In the genomic region with DNA sequence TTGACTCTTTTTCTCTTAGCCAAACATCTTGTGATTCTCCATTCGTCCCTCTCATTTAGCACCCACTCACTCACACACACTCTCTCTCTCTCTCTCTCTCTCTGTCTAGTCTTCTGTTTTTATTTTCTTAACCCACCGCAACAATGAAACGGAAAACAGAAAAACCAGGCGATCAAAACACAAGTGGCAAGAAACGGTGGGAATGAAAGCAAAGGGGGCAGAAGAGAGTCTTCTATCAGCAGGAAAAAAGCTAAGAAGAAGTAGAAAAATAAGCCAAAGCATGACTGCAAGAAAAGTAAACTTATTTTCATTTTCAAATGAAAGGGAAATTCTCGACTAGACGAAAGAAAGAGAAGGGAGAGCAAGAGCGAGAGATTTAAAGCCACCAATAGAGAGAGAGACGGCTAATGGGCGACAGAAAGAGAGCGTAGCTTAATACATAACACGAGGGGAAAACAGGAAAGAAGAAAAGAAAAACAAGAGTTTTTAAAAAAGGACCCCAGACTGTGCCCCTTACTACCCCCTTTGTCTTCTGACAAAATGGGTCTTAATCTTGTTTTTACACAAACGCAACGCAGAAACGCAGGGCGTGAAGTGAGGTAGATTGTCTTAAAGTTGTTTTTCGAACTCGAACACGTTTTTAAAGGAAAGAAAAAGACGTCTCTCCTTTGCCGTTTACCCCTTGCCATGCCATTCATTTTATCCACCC, we compare ENCODE assay signal across 2 fruit fly cellular contexts.
A peak's percentile ranks its signal among the peaks of the same experiment; 100 is the strongest.
TF ChIP-seq lines count a peak whose summit lies in the region.

No protein-coding gene starts in this region.

TF ChIP-seq in whole organism, embryonic, 481 proteins besides CTCF, POLR2A, EP300 and RAD21 (continued from another document):
- TF ChIP-seq CG15601 (tag; optimal IDR thresholded peaks at IDR 0.05; lab: Kevin White, UChicago) (peak; percentile 23), crol (GFP tag; IDR thresholded peaks at IDR 0.05; lab: Robert Waterston, UW) (0 out of 2 replicates have a peak, but pooled peaks have one; percentile 12), CG9215 (GFP tag; IDR thresholded peaks at IDR 0.05; lab: Robert Waterston, UW) (no peak), nom (GFP tag; optimal IDR thresholded peaks at IDR 0.05; lab: Kevin White, UChicago) (peak; percentile 91), gcm (GFP tag; optimal IDR thresholded peaks at IDR 0.05; lab: Kevin White, UChicago) (peak; percentile 20), ewg (GFP tag; optimal IDR thresholded peaks at IDR 0.05; lab: Kevin White, UChicago) (no peak), trem (tag; optimal IDR thresholded peaks at IDR 0.05; lab: Kevin White, UChicago) (peak; percentile 9), kni (GFP tag; optimal IDR thresholded peaks at IDR 0.05; lab: Kevin White, UChicago) (peak; percentile 63), gsb-n (tag; optimal IDR thresholded peaks at IDR 0.05; lab: Kevin White, UChicago) (peak; percentile 19), klu (GFP tag; IDR thresholded peaks at IDR 0.05; lab: Robert Waterston, UW) (no peak), Drgx (GFP tag; IDR thresholded peaks at IDR 0.05; lab: Robert Waterston, UW) (no peak), CG2712 (tag; optimal IDR thresholded peaks at IDR 0.05; lab: Kevin White, UChicago) (peak; percentile 15), CG8089 (GFP tag; optimal IDR thresholded peaks at IDR 0.05; lab: Kevin White, UChicago) (no peak), CG10267 (tag; optimal IDR thresholded peaks at IDR 0.05; lab: Kevin White, UChicago) (peak; percentile 6), sens (GFP tag; lab: Kevin White, UChicago) (peak; percentile 26), prd (optimal IDR thresholded peaks at IDR 0.05; lab: Kevin White, UChicago) (no peak), prd (GFP tag; IDR thresholded peaks at IDR 0.05; lab: Robert Waterston, UW) (no peak), CG1832 (GFP tag; optimal IDR thresholded peaks at IDR 0.05; lab: Kevin White, UChicago) (peak; percentile 49), CG7745 (tag; optimal IDR thresholded peaks at IDR 0.05; lab: Kevin White, UChicago) (peak; percentile 57), Blimp-1 (GFP tag; optimal IDR thresholded peaks at IDR 0.05; lab: Kevin White, UChicago) (peak; percentile 100), Sry-β (GFP tag; optimal IDR thresholded peaks at IDR 0.05; lab: Kevin White, UChicago) (peak; percentile 15), CG6254 (GFP tag; optimal IDR thresholded peaks at IDR 0.05; lab: Kevin White, UChicago) (peak; percentile 14), sqz (GFP tag; optimal IDR thresholded peaks at IDR 0.05; lab: Kevin White, UChicago) (peak; percentile 63), D (optimal IDR thresholded peaks at IDR 0.05; lab: Kevin White, UChicago) (no peak), D (GFP tag; optimal IDR thresholded peaks at IDR 0.05; lab: Kevin White, UChicago) (peak; percentile 14), Kr (GFP tag; optimal IDR thresholded peaks at IDR 0.05; lab: Kevin White, UChicago) (no peak), CG8290 (GFP tag; optimal IDR thresholded peaks at IDR 0.05; lab: Kevin White, UChicago) (no peak), CG8290 (tag; optimal IDR thresholded peaks at IDR 0.05; lab: Kevin White, UChicago) (peak in 1 of 2 experiments; percentile 46), CG3407 (GFP tag; optimal IDR thresholded peaks at IDR 0.05; lab: Kevin White, UChicago) (peak; percentile 14), Fer2 (tag; optimal IDR thresholded peaks at IDR 0.05; lab: Kevin White, UChicago) (no peak), CG2202 (tag; optimal IDR thresholded peaks at IDR 0.05; lab: Kevin White, UChicago) (peak; percentile 26), Doc2 (GFP tag; IDR thresholded peaks at IDR 0.05; lab: Robert Waterston, UW) (no peak), CG8359 (GFP tag; optimal IDR thresholded peaks at IDR 0.05; lab: Kevin White, UChicago; ENCODE audit: borderline replicate concordance) (no peak), CG3163 (GFP tag; optimal IDR thresholded peaks at IDR 0.05; lab: Kevin White, UChicago) (peak; percentile 24), corto (GFP tag; optimal IDR thresholded peaks at IDR 0.05; lab: Kevin White, UChicago) (peak; percentile 16), CG8924 (tag; optimal IDR thresholded peaks at IDR 0.05; lab: Kevin White, UChicago) (peak; percentile 1), Spps (tag; optimal IDR thresholded peaks at IDR 0.05; lab: Kevin White, UChicago) (peak; percentile 24)

TF ChIP-seq in whole organism, prepupa, 60 proteins besides CTCF, POLR2A, EP300 and RAD21 (continued from another document):
- TF ChIP-seq CG34406 (GFP tag; optimal IDR thresholded peaks at IDR 0.05; lab: Kevin White, UChicago): no peak
- TF ChIP-seq CG7368 (GFP tag; optimal IDR thresholded peaks at IDR 0.05; lab: Kevin White, UChicago): peak; percentile 22
- peak; percentile 90 for TF ChIP-seq vri (GFP tag; optimal IDR thresholded peaks at IDR 0.05; lab: Kevin White, UChicago)
- TF ChIP-seq fkh (GFP tag; optimal IDR thresholded peaks at IDR 0.05; lab: Kevin White, UChicago): peak; percentile 49
- TF ChIP-seq CG8319 (GFP tag; optimal IDR thresholded peaks at IDR 0.05; lab: Kevin White, UChicago): no peak
- peak; percentile 86 for TF ChIP-seq dsx (GFP tag; optimal IDR thresholded peaks at IDR 0.05; lab: Kevin White, UChicago; ENCODE audit: poor library complexity, severe bottlenecking)
- no peak for TF ChIP-seq CG11902 (GFP tag; optimal IDR thresholded peaks at IDR 0.05; lab: Kevin White, UChicago)
- peak; percentile 10 for TF ChIP-seq CG3919 (GFP tag; optimal IDR thresholded peaks at IDR 0.05; lab: Kevin White, UChicago)
- TF ChIP-seq CG3032 (tag; optimal IDR thresholded peaks at IDR 0.05; lab: Kevin White, UChicago): peak; percentile 30
- peak; percentile 45 for TF ChIP-seq Lpt (GFP tag; optimal IDR thresholded peaks at IDR 0.05; lab: Kevin White, UChicago)
- peak; percentile 84 to 85 for TF ChIP-seq ss (GFP tag; optimal IDR thresholded peaks at IDR 0.05; lab: Kevin White, UChicago)
- no peak for TF ChIP-seq Ets21C (GFP tag; optimal IDR thresholded peaks at IDR 0.05; lab: Kevin White, UChicago)
- no peak for TF ChIP-seq Hr38 (GFP tag; optimal IDR thresholded peaks at IDR 0.05; lab: Kevin White, UChicago)
- no peak for TF ChIP-seq CG8632 (GFP tag; optimal IDR thresholded peaks at IDR 0.05; lab: Kevin White, UChicago)
- TF ChIP-seq Blimp-1 (GFP tag; optimal IDR thresholded peaks at IDR 0.05; lab: Kevin White, UChicago): peak; percentile 67
- TF ChIP-seq Smox (GFP tag; optimal IDR thresholded peaks at IDR 0.05; lab: Kevin White, UChicago): no peak
- TF ChIP-seq Eip78C (GFP tag; lab: Kevin White, UChicago): peak; percentile 80
- TF ChIP-seq CG10669 (GFP tag; optimal IDR thresholded peaks at IDR 0.05; lab: Kevin White, UChicago): peak; percentile 20
- TF ChIP-seq pdm3 (GFP tag; optimal IDR thresholded peaks at IDR 0.05; lab: Kevin White, UChicago): no peak
- no peak for TF ChIP-seq CG32006 (GFP tag; optimal IDR thresholded peaks at IDR 0.05; lab: Kevin White, UChicago)
- TF ChIP-seq Hr39 (GFP tag; optimal IDR thresholded peaks at IDR 0.05; lab: Kevin White, UChicago): no peak
- TF ChIP-seq Sox14 (GFP tag; optimal IDR thresholded peaks at IDR 0.05; lab: Kevin White, UChicago): peak; percentile 14
- peak; percentile 55 for TF ChIP-seq Eip75B (GFP tag; optimal IDR thresholded peaks at IDR 0.05; lab: Kevin White, UChicago)
- TF ChIP-seq net (GFP tag; optimal IDR thresholded peaks at IDR 0.05; lab: Kevin White, UChicago): no peak
- no peak for TF ChIP-seq CG11294 (GFP tag; IDR thresholded peaks at IDR 0.05; lab: Robert Waterston, UW)
- TF ChIP-seq CG6163 (GFP tag; IDR thresholded peaks at IDR 0.05; lab: Robert Waterston, UW): peak; percentile 71
- no peak for TF ChIP-seq acj6 (GFP tag; optimal IDR thresholded peaks at IDR 0.05; lab: Kevin White, UChicago)
- no peak for TF ChIP-seq OdsH (GFP tag; optimal IDR thresholded peaks at IDR 0.05; lab: Kevin White, UChicago)
- no peak for TF ChIP-seq Hr4 (GFP tag; optimal IDR thresholded peaks at IDR 0.05; lab: Kevin White, UChicago)
- peak in 1 of 2 experiments; percentile 24 for TF ChIP-seq salr (GFP tag; optimal IDR thresholded peaks at IDR 0.05; lab: Kevin White, UChicago)
- no peak for TF ChIP-seq CG31627 (GFP tag; optimal IDR thresholded peaks at IDR 0.05; lab: Kevin White, UChicago)
